Fruit fly (Drosophila melanogaster) whole organism, embryonic: ENCODE results near the gene Pop5.

Source experiments
- ATbp ChIP-seq: fragments of 200-800 bp; sonication (Bioruptor generic); optimal IDR thresholded peaks from 2 replicates; lab custom pipeline; 2017; ENCODE audit warnings: missing biosample characterization, mild to moderate bottlenecking, missing genetic modification characterization, missing genetic modification reagents
- BtbVII ChIP-seq: fragments of 200-800 bp; sonication (Bioruptor generic); optimal IDR thresholded peaks from 3 replicates; lab custom pipeline; 2017; ENCODE audit warnings: missing biosample characterization, mild to moderate bottlenecking, missing genetic modification characterization
- CG11504 ChIP-seq: fragments of 200-800 bp; sonication (Bioruptor generic); optimal IDR thresholded peaks from 3 replicates; lab custom pipeline; 2019; ENCODE audit warnings: missing biosample characterization, mild to moderate bottlenecking, missing genetic modification characterization, moderate library complexity
- CG12769 ChIP-seq: fragments of 200-800 bp; sonication (Bioruptor generic); optimal IDR thresholded peaks from 2 replicates; lab custom pipeline; 2019; ENCODE audit warnings: missing biosample characterization, mild to moderate bottlenecking, missing genetic modification characterization, moderate library complexity
- CG14014 ChIP-seq: fragments of 200-800 bp; sonication (Bioruptor generic); IDR thresholded peaks from 2 replicates; pipeline ENCODE4 v1.3.6; 2022; ENCODE audit warnings: missing biosample characterization, missing genetic modification characterization
- CG15073 ChIP-seq: fragments of 200-800 bp; sonication (Bioruptor generic); optimal IDR thresholded peaks from 2 replicates; lab custom pipeline; 2016; ENCODE audit warnings: missing biosample characterization, missing genetic modification characterization
- CG17328 ChIP-seq: fragments of 200-800 bp; sonication (Bioruptor generic); IDR thresholded peaks from 2 replicates; pipeline ENCODE4 v1.3.6; 2022; ENCODE audit warnings: missing biosample characterization, missing genetic modification characterization
- CG2120 ChIP-seq: fragments of 200-800 bp; sonication (Bioruptor generic); optimal IDR thresholded peaks from 3 replicates; lab custom pipeline; 2016; ENCODE audit warnings: missing biosample characterization, missing genetic modification characterization
- CG2712 ChIP-seq: fragments of 200-800 bp; optimal IDR thresholded peaks from 3 replicates; lab custom pipeline; 2019; ENCODE audit warnings: missing biosample characterization, mild to moderate bottlenecking, missing genetic modification characterization, moderate library complexity
- CG34224 ChIP-seq: fragments of 200-800 bp; sonication (Bioruptor generic); IDR thresholded peaks from 3 replicates; pipeline ENCODE4 v1.3.6; 2022; ENCODE audit warnings: missing biosample characterization, missing genetic modification characterization; ENCODE audit not compliant: partially characterized antibody
- CG6791 ChIP-seq: fragments of 200-800 bp; sonication (Bioruptor generic); IDR thresholded peaks from 3 replicates; pipeline ENCODE4 v1.3.6; 2022; ENCODE audit warnings: missing biosample characterization, missing genetic modification characterization; ENCODE audit not compliant: partially characterized antibody
- CG8944 ChIP-seq: fragments of 200-800 bp; sonication (Bioruptor generic); optimal IDR thresholded peaks from 3 replicates; lab custom pipeline; 2016; ENCODE audit warnings: missing biosample characterization, missing genetic modification characterization
- CG9932 ChIP-seq: fragments of 200-800 bp; sonication (Bioruptor generic); IDR thresholded peaks from 2 replicates; pipeline ENCODE4 v1.3.6; 2022; ENCODE audit warnings: missing biosample characterization, missing genetic modification characterization
- Chrac-16 ChIP-seq: fragments of 200-800 bp; sonication (Bioruptor generic); optimal IDR thresholded peaks from 3 replicates; lab custom pipeline; 2016; ENCODE audit warnings: missing biosample characterization, missing genetic modification characterization
- D ChIP-seq, 2 experiments: fragments of 200-800 bp in 1 of 2; fragments of >200 bp in 1 of 2; sonication (Bioruptor generic) in 1 of 2; optimal IDR thresholded peaks; 2 replicates in 1 of 2; 3 replicates in 1 of 2; lab custom pipeline; 2017; ENCODE audit warnings: mild to moderate bottlenecking in 1 of 2, missing biosample characterization in 1 of 2, missing genetic modification characterization in 1 of 2, missing genetic modification reagents in 1 of 2
- Dad ChIP-seq: fragments of 200-800 bp; sonication (Bioruptor generic); optimal IDR thresholded peaks from 3 replicates; lab custom pipeline; 2016; ENCODE audit warnings: missing biosample characterization, missing genetic modification characterization
- Dek ChIP-seq: fragments of 200-800 bp; sonication (Bioruptor generic); optimal IDR thresholded peaks from 3 replicates; lab custom pipeline; 2019; ENCODE audit warnings: missing biosample characterization, mild to moderate bottlenecking, missing genetic modification characterization, moderate library complexity
- Dp ChIP-seq: fragments of 200-800 bp; sonication (Bioruptor generic); optimal IDR thresholded peaks from 2 replicates; lab custom pipeline; 2018; ENCODE audit warnings: missing biosample characterization, mild to moderate bottlenecking, missing genetic modification characterization, moderate library complexity
- Dref ChIP-seq: fragments of 200-800 bp; sonication (Bioruptor generic); IDR thresholded peaks from 2 replicates; pipeline ENCODE4 v1.3.6; 2022; ENCODE audit warnings: missing biosample characterization, missing genetic modification characterization
- HLH3B ChIP-seq: fragments of 200-800 bp; sonication (Bioruptor generic); IDR thresholded peaks from 2 replicates; pipeline ENCODE4 v1.3.6; 2022; ENCODE audit warnings: missing biosample characterization, missing genetic modification characterization
- HLH54F ChIP-seq: fragments of 200-800 bp; sonication (Bioruptor generic); optimal IDR thresholded peaks from 3 replicates; lab custom pipeline; 2016; ENCODE audit warnings: missing biosample characterization, missing genetic modification characterization
- Nf-YA ChIP-seq: fragments of 200-800 bp; sonication (Bioruptor generic); IDR thresholded peaks from 2 replicates; pipeline ENCODE4 v1.3.6; 2022; ENCODE audit warnings: missing biosample characterization, missing genetic modification characterization
- Oli ChIP-seq: fragments of 200-800 bp; sonication (Bioruptor generic); optimal IDR thresholded peaks from 2 replicates; lab custom pipeline; 2018; ENCODE audit warnings: missing biosample characterization, mild to moderate bottlenecking, missing genetic modification characterization, moderate library complexity
- PHDP ChIP-seq: fragments of 200-800 bp; sonication (Bioruptor generic); optimal IDR thresholded peaks from 3 replicates; lab custom pipeline; 2018; ENCODE audit warnings: missing biosample characterization, mild to moderate bottlenecking, missing genetic modification characterization, moderate library complexity
- Sry-β ChIP-seq: fragments of 200-800 bp; sonication (Bioruptor generic); optimal IDR thresholded peaks from 2 replicates; lab custom pipeline; 2018; ENCODE audit warnings: missing biosample characterization, mild to moderate bottlenecking, missing genetic modification characterization, moderate library complexity
- TFAM ChIP-seq: fragments of 200-800 bp; sonication (Bioruptor generic); optimal IDR thresholded peaks from 2 replicates; lab custom pipeline; 2017; ENCODE audit warnings: missing biosample characterization, missing genetic modification characterization, inconsistent platforms
- ash1 ChIP-seq: fragments of 200-800 bp; sonication (Bioruptor generic); optimal IDR thresholded peaks from 2 replicates; lab custom pipeline; 2018; ENCODE audit warnings: missing biosample characterization, mild to moderate bottlenecking, missing genetic modification characterization
- bigmax ChIP-seq: fragments of 200-800 bp; sonication (Bioruptor generic); optimal IDR thresholded peaks from 2 replicates; lab custom pipeline; 2018; ENCODE audit warnings: missing biosample characterization, mild to moderate bottlenecking, missing genetic modification characterization
- btn ChIP-seq: fragments of 200-800 bp; sonication (Bioruptor generic); optimal IDR thresholded peaks from 2 replicates; lab custom pipeline; 2016; ENCODE audit warnings: missing biosample characterization, missing genetic modification characterization
- chinmo ChIP-seq: fragments of 200-800 bp; sonication (Bioruptor generic); IDR thresholded peaks from 4 replicates; pipeline ENCODE4 v1.3.6; 2022; ENCODE audit warnings: missing biosample characterization, missing genetic modification characterization; ENCODE audit not compliant: partially characterized antibody
- dmrt99B ChIP-seq: fragments of 200-800 bp; sonication (Bioruptor generic); optimal IDR thresholded peaks from 2 replicates; lab custom pipeline; 2018; ENCODE audit warnings: missing biosample characterization, mild to moderate bottlenecking, missing genetic modification characterization, moderate library complexity
- fd102C ChIP-seq: fragments of 200-800 bp; sonication (Bioruptor generic); optimal IDR thresholded peaks from 2 replicates; lab custom pipeline; 2018; ENCODE audit warnings: missing biosample characterization, mild to moderate bottlenecking, missing genetic modification characterization, moderate library complexity
- grau ChIP-seq: fragments of 200-800 bp; optimal IDR thresholded peaks from 3 replicates; lab custom pipeline; 2019; ENCODE audit warnings: missing biosample characterization, mild to moderate bottlenecking, missing genetic modification characterization, moderate library complexity
- gro ChIP-seq: fragments of 200-800 bp; sonication (Bioruptor generic); optimal IDR thresholded peaks from 2 replicates; lab custom pipeline; 2016; ENCODE audit warnings: missing biosample characterization, missing genetic modification characterization
- kay ChIP-seq: fragments of 200-800 bp; sonication (Bioruptor generic); optimal IDR thresholded peaks from 2 replicates; lab custom pipeline; 2016; ENCODE audit warnings: missing biosample characterization, missing genetic modification characterization
- nerfin-2 ChIP-seq: fragments of 200-800 bp; sonication (Bioruptor generic); IDR thresholded peaks from 2 replicates; pipeline ENCODE4 v1.3.6; 2022; ENCODE audit warnings: missing biosample characterization, missing genetic modification characterization; ENCODE audit not compliant: partially characterized antibody
- otp ChIP-seq: fragments of 200-800 bp; sonication (Bioruptor generic); IDR thresholded peaks from 3 replicates; pipeline ENCODE4, ENCODE4 v1.3.6; 2022; ENCODE audit warnings: missing biosample characterization, missing genetic modification characterization
- peb ChIP-seq: fragments of 200-800 bp; sonication (Bioruptor generic); IDR thresholded peaks from 2 replicates; pipeline ENCODE4 v1.3.6; 2022; ENCODE audit warnings: missing biosample characterization, missing genetic modification characterization
- pzg ChIP-seq: fragments of 200-800 bp; sonication (Bioruptor generic); optimal IDR thresholded peaks from 3 replicates; lab custom pipeline; 2018; ENCODE audit warnings: missing biosample characterization, mild to moderate bottlenecking, missing genetic modification characterization, moderate library complexity
- sens ChIP-seq: fragments of 200-800 bp; sonication (Bioruptor generic); peaks from one replicate; lab custom pipeline; 2016; ENCODE audit warnings: missing biosample characterization, missing genetic modification characterization
- so ChIP-seq: fragments of 200-800 bp; sonication (Bioruptor generic); IDR thresholded peaks from 3 replicates; pipeline ENCODE4 v1.3.6; 2022; ENCODE audit warnings: missing biosample characterization, missing genetic modification characterization
- sob ChIP-seq: fragments of 200-800 bp; sonication (Bioruptor generic); IDR thresholded peaks from 2 replicates; pipeline ENCODE4 v1.3.6; 2022; ENCODE audit warnings: missing biosample characterization, missing genetic modification characterization
- vvl ChIP-seq: fragments of 200-800 bp; sonication (Bioruptor generic); IDR thresholded peaks from 2 replicates; pipeline ENCODE4 v1.3.6; 2022; ENCODE audit warnings: missing biosample characterization, missing genetic modification characterization

The Pop5 gene

DNA sequence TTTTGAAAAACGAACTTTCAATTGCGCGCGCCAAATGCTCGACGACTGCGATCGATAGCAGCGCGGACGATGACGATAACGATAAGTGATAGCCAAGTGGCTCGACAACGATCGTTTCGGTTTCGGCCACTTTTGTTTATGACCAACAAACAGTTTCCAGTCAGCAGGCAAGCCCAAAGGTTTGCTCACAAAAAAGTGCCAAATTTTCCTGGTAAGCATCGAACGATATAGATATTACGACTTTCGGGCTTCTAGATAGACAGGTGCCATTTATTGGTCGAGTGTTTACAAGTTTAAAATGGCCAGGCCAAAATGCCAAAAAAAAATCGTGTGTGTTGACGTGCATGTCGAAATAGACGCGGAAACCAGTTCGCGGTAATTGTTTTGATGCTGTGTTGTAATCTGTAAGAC is 10.6 kb upstream of the Pop5 start, which contains the start of gene CG7724 (continued):
- peak; percentile 92 for TF ChIP-seq nerfin-2
- no peak for TF ChIP-seq CG2120 (GFP tag; lab: Kevin White, UChicago)
- TF ChIP-seq otp (GFP tag; lab: Robert Waterston, UW) = no peak
- no peak for TF ChIP-seq Dek (tag; lab: Kevin White, UChicago)
- no peak for TF ChIP-seq gro (GFP tag; lab: Kevin White, UChicago)
- no peak for TF ChIP-seq fd102C (GFP tag; lab: Kevin White, UChicago)
- TF ChIP-seq TFAM (GFP tag; lab: Kevin White, UChicago) = no peak
- no peak for TF ChIP-seq bigmax (GFP tag; lab: Kevin White, UChicago)
- no peak for TF ChIP-seq Sry-β (GFP tag; lab: Kevin White, UChicago)
- TF ChIP-seq pzg (GFP tag; lab: Kevin White, UChicago) = peak; percentile 31
- TF ChIP-seq ATbp (GFP tag; lab: Kevin White, UChicago) = no peak
- no peak for TF ChIP-seq kay (GFP tag; lab: Kevin White, UChicago)
- TF ChIP-seq CG9932 (GFP tag; lab: Robert Waterston, UW) = no peak
- TF ChIP-seq CG14014 (GFP tag; lab: Robert Waterston, UW) = no peak
- TF ChIP-seq Nf-YA = no peak
- no peak for TF ChIP-seq peb (GFP tag; lab: Robert Waterston, UW)
- TF ChIP-seq CG11504 (tag; lab: Kevin White, UChicago) = peak; percentile 59
- no peak for TF ChIP-seq Chrac-16
- TF ChIP-seq Dad (GFP tag; lab: Kevin White, UChicago) = no peak
- TF ChIP-seq CG12769 (tag; lab: Kevin White, UChicago) = peak; percentile 33
- TF ChIP-seq CG17328 (GFP tag; lab: Robert Waterston, UW) = no peak
- TF ChIP-seq grau (tag; lab: Kevin White, UChicago) = peak; percentile 4
- TF ChIP-seq CG34224 (GFP tag; lab: Robert Waterston, UW) = peak; percentile 90
- no peak for TF ChIP-seq CG15073 (GFP tag; lab: Kevin White, UChicago)
- TF ChIP-seq vvl (GFP tag; lab: Robert Waterston, UW) = no peak
- no peak for TF ChIP-seq btn (GFP tag; lab: Kevin White, UChicago)
- peak; percentile 15 for TF ChIP-seq CG2712
- no peak for TF ChIP-seq HLH54F (GFP tag; lab: Kevin White, UChicago)
- peak; percentile 39 for TF ChIP-seq PHDP (tag; lab: Kevin White, UChicago)
- no peak for TF ChIP-seq HLH3B
- no peak for TF ChIP-seq ash1 (GFP tag; lab: Kevin White, UChicago)
- TF ChIP-seq dmrt99B = peak; percentile 4
- peak; percentile 87 for TF ChIP-seq Dp (GFP tag; lab: Kevin White, UChicago)
- TF ChIP-seq sens (GFP tag; lab: Kevin White, UChicago) = peak; percentile 51
- no peak for TF ChIP-seq D (optimal IDR thresholded peaks at IDR 0.05; lab: Kevin White, UChicago)
- no peak for TF ChIP-seq D (GFP tag; optimal IDR thresholded peaks at IDR 0.05; lab: Kevin White, UChicago)
- no peak for TF ChIP-seq BtbVII (GFP tag; lab: Kevin White, UChicago)
- TF ChIP-seq CG6791 (GFP tag; lab: Robert Waterston, UW) = peak; percentile 92
- no peak for TF ChIP-seq sob (GFP tag; lab: Robert Waterston, UW)
- no peak for TF ChIP-seq CG8944 (GFP tag; lab: Kevin White, UChicago)

DNA sequence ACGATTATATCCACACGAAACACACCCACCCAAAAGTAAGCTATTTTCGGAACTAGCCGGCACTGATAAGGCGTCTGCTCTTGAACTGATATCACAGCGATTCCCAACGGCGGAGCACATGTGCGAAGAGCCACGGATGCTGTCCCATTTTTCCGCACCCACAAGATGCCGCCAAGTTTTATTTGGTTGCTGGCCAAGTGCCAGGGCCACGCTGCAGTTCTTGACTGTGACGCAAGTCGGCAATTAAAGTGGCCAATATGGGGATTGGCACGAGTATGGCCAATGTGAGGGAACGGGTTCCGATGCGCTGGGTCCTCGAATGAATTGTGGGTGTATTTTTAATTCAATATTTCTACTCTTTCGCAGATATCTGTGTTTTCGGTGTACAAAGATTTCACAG is 9.1 kb upstream of the Pop5 start:
- TF ChIP-seq Dref (GFP tag; lab: Robert Waterston, UW) (0 out of 2 replicates have a peak, but pooled peaks have one; percentile 24), so (GFP tag; lab: Robert Waterston, UW) (0 out of 3 replicates have a peak, but pooled peaks have one; percentile 16), Oli (no peak), CG2712 (no peak), CG12769 (tag; lab: Kevin White, UChicago) (peak; percentile 67), sens (GFP tag; lab: Kevin White, UChicago) (peak; percentile 12), chinmo (0 out of 4 replicates have a peak, but pooled peaks have one; percentile 23)
